Fruit fly (Drosophila melanogaster) whole organism, adult: ENCODE measurements around the gene CG3740.

ENCODE experiments used
- CG11617 ChIP-seq: fragments of 200-800 bp; sonication (Bioruptor generic); optimal IDR thresholded peaks from 2 replicates; lab custom pipeline; 2017; ENCODE audit warnings: mild to moderate bottlenecking, missing biosample characterization, missing genetic modification reagents, missing genetic modification characterization
- CG12768 ChIP-seq: fragments of 200-800 bp; sonication (Bioruptor generic); optimal IDR thresholded peaks from 2 replicates; lab custom pipeline; 2017; ENCODE audit warnings: missing biosample characterization, missing genetic modification characterization, mild to moderate bottlenecking, moderate library complexity, missing genetic modification reagents
- CG14711 ChIP-seq: fragments of 200-800 bp; sonication (Bioruptor generic); optimal IDR thresholded peaks from 2 replicates; lab custom pipeline; 2018; ENCODE audit warnings: missing biosample characterization, mild to moderate bottlenecking, missing genetic modification characterization, moderate library complexity
- CG1620 ChIP-seq: fragments of 200-800 bp; sonication (Bioruptor generic); optimal IDR thresholded peaks from 2 replicates; lab custom pipeline; 2016; ENCODE audit warnings: missing biosample characterization, missing genetic modification characterization
- CG33017 ChIP-seq: fragments of 200-800 bp; sonication (Bioruptor generic); optimal IDR thresholded peaks from 2 replicates; lab custom pipeline; 2018; ENCODE audit warnings: missing biosample characterization, mild to moderate bottlenecking, missing genetic modification characterization, moderate library complexity
- CG5204 ChIP-seq: fragments of 200-800 bp; sonication (Bioruptor generic); optimal IDR thresholded peaks from 2 replicates; lab custom pipeline; 2016; ENCODE audit warnings: missing biosample characterization, missing genetic modification characterization
- CG7045 ChIP-seq: fragments of 200-800 bp; sonication (Bioruptor generic); optimal IDR thresholded peaks from 2 replicates; lab custom pipeline; 2017; ENCODE audit warnings: missing biosample characterization, mild to moderate bottlenecking, missing genetic modification characterization
- CG7101 ChIP-seq: fragments of 200-800 bp; sonication (Bioruptor generic); optimal IDR thresholded peaks from 2 replicates; lab custom pipeline; 2018; ENCODE audit warnings: missing biosample characterization, mild to moderate bottlenecking, missing genetic modification characterization, moderate library complexity
- Clk ChIP-seq: fragments of 200-800 bp; sonication (Bioruptor generic); optimal IDR thresholded peaks from 2 replicates; lab custom pipeline; 2017; ENCODE audit warnings: missing biosample characterization, missing genetic modification characterization
- Crg-1 ChIP-seq: fragments of 200-800 bp; sonication (Bioruptor generic); optimal IDR thresholded peaks from 2 replicates; lab custom pipeline; 2016; ENCODE audit warnings: missing biosample characterization, missing genetic modification characterization
- Hr96 ChIP-seq: fragments of 200-800 bp; sonication (Bioruptor generic); optimal IDR thresholded peaks from 2 replicates; lab custom pipeline; 2016; ENCODE audit warnings: missing biosample characterization, missing genetic modification characterization
- Mnt ChIP-seq: fragments of 200-800 bp; sonication (Bioruptor generic); optimal IDR thresholded peaks from 2 replicates; lab custom pipeline; 2016; ENCODE audit warnings: missing biosample characterization, mild to moderate bottlenecking, missing genetic modification characterization
- bab1 ChIP-seq: fragments of 200-800 bp; sonication (Bioruptor generic); optimal IDR thresholded peaks from 3 replicates; lab custom pipeline; 2019; ENCODE audit warnings: missing biosample characterization, mild to moderate bottlenecking, missing genetic modification characterization, moderate library complexity
- cic ChIP-seq: fragments of 200-800 bp; sonication (Bioruptor generic); optimal IDR thresholded peaks from 2 replicates; lab custom pipeline; 2017; ENCODE audit warnings: missing biosample characterization, mild to moderate bottlenecking, missing genetic modification characterization, moderate library complexity
- cnc ChIP-seq, 2 experiments: fragments of >200 bp; optimal IDR thresholded peaks; 2 replicates each; lab custom pipeline; 2017
- kay ChIP-seq: fragments of 200-800 bp; sonication (Bioruptor generic); peaks from one replicate; lab custom pipeline; 2016; ENCODE audit warnings: missing biosample characterization, missing genetic modification characterization, borderline replicate concordance
- ovo ChIP-seq: fragments of 200-800 bp; sonication (Bioruptor generic); optimal IDR thresholded peaks from 2 replicates; lab custom pipeline; 2016; ENCODE audit warnings: missing biosample characterization, missing genetic modification characterization
- pad ChIP-seq: fragments of 200-800 bp; sonication (Bioruptor generic); optimal IDR thresholded peaks from 3 replicates; lab custom pipeline; 2017; ENCODE audit warnings: missing biosample characterization, missing genetic modification characterization, mild to moderate bottlenecking, moderate library complexity, missing genetic modification reagents
- tj ChIP-seq: fragments of 200-800 bp; sonication (Bioruptor generic); optimal IDR thresholded peaks from 3 replicates; lab custom pipeline; 2017; ENCODE audit warnings: missing biosample characterization, mild to moderate bottlenecking, missing genetic modification characterization, moderate library complexity
- toe ChIP-seq: fragments of 200-800 bp; sonication (Bioruptor generic); optimal IDR thresholded peaks from 2 replicates; lab custom pipeline; 2016; ENCODE audit warnings: missing biosample characterization, missing genetic modification characterization

CG3740 gene

DNA sequence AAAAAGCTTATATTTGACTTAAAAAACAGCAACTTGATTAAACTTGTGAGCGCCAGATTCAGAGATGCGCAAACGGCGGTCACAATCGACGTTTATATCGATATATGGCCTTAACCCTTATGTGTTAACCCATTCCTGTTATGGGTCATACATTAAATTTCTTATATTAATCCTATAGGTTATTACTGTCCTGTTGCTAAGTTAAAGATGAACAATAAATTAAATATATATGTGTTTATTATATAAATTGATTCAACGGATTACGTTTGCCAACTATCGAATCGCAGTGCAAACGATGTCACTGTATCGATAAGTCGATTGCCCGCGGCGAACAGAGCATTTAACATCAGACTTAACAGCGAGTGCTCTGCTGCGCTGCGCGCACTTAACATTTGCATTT is at the start of gene CG3740, which contains the start of gene hfw:
Gene CG3740 (minus strand): TSS at position 84 of the 400 bp plus-strand sequence.
Gene hfw (plus strand): TSS at position 357 of the 400 bp plus-strand sequence.
- TF ChIP-seq CG7101 (peak; percentile 80), CG11617 (peak; percentile 62), CG5204 (GFP tag; lab: Kevin White, UChicago) (no peak), pad (peak; percentile 45), Hr96 (GFP tag; lab: Kevin White, UChicago) (peak; percentile 13), toe (peak; percentile 27), CG14711 (peak; percentile 70), CG7045 (GFP tag; lab: Kevin White, UChicago) (peak; percentile 13), CG12768 (peak; percentile 29), cnc (optimal IDR thresholded peaks at IDR 0.05; lab: Kevin White, UChicago) (no peak), CG33017 (tag; lab: Kevin White, UChicago) (peak; percentile 51), cic (GFP tag; lab: Kevin White, UChicago) (no peak), ovo (GFP tag; lab: Kevin White, UChicago) (peak; percentile 32), Mnt (GFP tag; lab: Kevin White, UChicago) (peak; percentile 48), Clk (GFP tag; lab: Kevin White, UChicago) (no peak), kay (no peak), Crg-1 (GFP tag; lab: Kevin White, UChicago) (peak; percentile 10), bab1 (GFP tag; lab: Kevin White, UChicago) (peak; percentile 82), tj (GFP tag; lab: Kevin White, UChicago) (peak; percentile 19), CG1620 (GFP tag; lab: Kevin White, UChicago) (peak; percentile 50)

DNA sequence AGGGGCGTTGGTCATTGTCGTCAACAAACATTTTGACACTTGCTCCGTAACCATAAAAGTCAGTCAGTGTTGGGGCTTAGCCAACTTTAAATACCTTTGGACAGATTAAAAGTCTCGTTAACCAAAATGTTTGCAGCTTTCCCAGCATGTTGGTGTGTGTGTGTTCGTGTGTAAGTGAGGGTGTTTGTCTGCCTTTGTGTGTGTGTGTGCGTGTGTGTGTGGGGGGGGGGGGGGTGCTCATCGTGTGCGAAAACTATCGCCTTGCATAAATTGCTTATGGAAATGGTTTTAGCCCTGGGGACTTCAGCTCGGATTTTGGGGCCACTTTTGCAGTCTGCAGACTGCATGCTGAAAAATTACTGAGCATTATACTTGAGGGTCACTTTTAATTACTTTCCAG is 45.8 kb upstream of the CG3740 start:
- TF ChIP-seq cic (GFP tag; lab: Kevin White, UChicago) (no peak), CG7101 (no peak), tj (GFP tag; lab: Kevin White, UChicago) (no peak), CG12768 (no peak), CG1620 (GFP tag; lab: Kevin White, UChicago) (no peak), Hr96 (GFP tag; lab: Kevin White, UChicago) (no peak), Crg-1 (GFP tag; lab: Kevin White, UChicago) (no peak), ovo (GFP tag; lab: Kevin White, UChicago) (no peak), CG7045 (GFP tag; lab: Kevin White, UChicago) (no peak), Clk (GFP tag; lab: Kevin White, UChicago) (no peak), toe (no peak), kay (no peak), CG5204 (GFP tag; lab: Kevin White, UChicago) (no peak), cnc (optimal IDR thresholded peaks at IDR 0.05; lab: Kevin White, UChicago) (no peak), pad (no peak), CG11617 (no peak), CG33017 (tag; lab: Kevin White, UChicago) (no peak), bab1 (GFP tag; lab: Kevin White, UChicago) (no peak), CG14711 (no peak)

DNA sequence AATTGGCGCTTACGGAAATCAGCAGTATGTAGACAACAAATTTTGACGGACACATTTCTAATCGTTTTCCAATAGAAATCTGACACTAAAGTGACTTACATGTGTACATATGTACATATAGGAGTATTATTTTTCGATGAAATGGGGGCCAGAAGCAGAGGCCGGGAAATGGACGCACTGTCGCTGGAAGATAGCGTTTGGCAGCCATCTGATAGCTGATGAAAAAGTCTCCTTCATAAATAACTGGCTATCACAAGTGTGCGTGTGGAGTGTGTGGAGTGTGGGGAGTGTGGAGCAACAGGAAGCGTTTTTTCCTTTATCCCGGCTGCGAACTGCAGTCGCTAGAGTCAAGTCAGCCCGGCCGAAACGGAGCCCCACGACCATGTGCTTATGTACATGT is 41.0 kb upstream of the CG3740 start, which contains the start of gene CG3795:
Gene CG3795 (minus strand): TSS at position 101 of the 400 bp plus-strand sequence.
- TF ChIP-seq kay, result no peak
- TF ChIP-seq Clk (GFP tag; lab: Kevin White, UChicago), result no peak
- TF ChIP-seq Mnt (GFP tag; lab: Kevin White, UChicago), result no peak
- no peak for TF ChIP-seq bab1 (GFP tag; lab: Kevin White, UChicago)
- no peak for TF ChIP-seq toe
- TF ChIP-seq CG12768, result no peak
- no peak for TF ChIP-seq ovo (GFP tag; lab: Kevin White, UChicago)
- TF ChIP-seq pad, result no peak
- no peak for TF ChIP-seq Crg-1 (GFP tag; lab: Kevin White, UChicago)
- no peak for TF ChIP-seq CG14711
- TF ChIP-seq CG33017 (tag; lab: Kevin White, UChicago), result no peak
- no peak for TF ChIP-seq CG11617
- TF ChIP-seq tj (GFP tag; lab: Kevin White, UChicago), result no peak
- TF ChIP-seq CG7045 (GFP tag; lab: Kevin White, UChicago), result no peak
- no peak for TF ChIP-seq cic (GFP tag; lab: Kevin White, UChicago)
- no peak for TF ChIP-seq CG1620 (GFP tag; lab: Kevin White, UChicago)
- TF ChIP-seq cnc (optimal IDR thresholded peaks at IDR 0.05; lab: Kevin White, UChicago), result no peak
- no peak for TF ChIP-seq Hr96 (GFP tag; lab: Kevin White, UChicago)
- no peak for TF ChIP-seq CG5204 (GFP tag; lab: Kevin White, UChicago)
- TF ChIP-seq CG7101, result no peak

DNA sequence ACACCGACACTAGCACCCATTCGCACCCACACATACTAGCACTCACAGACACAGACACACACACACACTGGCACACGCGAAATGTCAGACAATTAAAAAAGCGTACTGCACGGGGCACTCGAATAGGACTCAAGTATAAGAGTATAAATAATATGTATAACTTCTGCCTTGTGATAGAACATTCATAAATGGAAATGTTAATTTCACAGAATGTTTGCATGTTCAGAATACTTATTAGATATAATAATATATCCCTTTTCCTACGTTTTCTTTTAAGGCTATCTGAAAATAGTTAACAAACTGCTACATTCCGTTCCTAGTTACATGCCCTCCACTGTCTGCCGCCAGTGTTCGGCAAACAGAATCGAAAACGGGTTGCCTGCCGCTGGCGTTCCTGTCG is 36.8 kb upstream of the CG3740 start:
- TF ChIP-seq bab1 (GFP tag; lab: Kevin White, UChicago) (no peak), toe (no peak), CG7045 (GFP tag; lab: Kevin White, UChicago) (no peak), Hr96 (GFP tag; lab: Kevin White, UChicago) (no peak), CG14711 (no peak), cnc (optimal IDR thresholded peaks at IDR 0.05; lab: Kevin White, UChicago) (no peak), Crg-1 (GFP tag; lab: Kevin White, UChicago) (no peak), CG11617 (no peak), kay (no peak), Clk (GFP tag; lab: Kevin White, UChicago) (no peak), CG33017 (tag; lab: Kevin White, UChicago) (no peak)

DNA sequence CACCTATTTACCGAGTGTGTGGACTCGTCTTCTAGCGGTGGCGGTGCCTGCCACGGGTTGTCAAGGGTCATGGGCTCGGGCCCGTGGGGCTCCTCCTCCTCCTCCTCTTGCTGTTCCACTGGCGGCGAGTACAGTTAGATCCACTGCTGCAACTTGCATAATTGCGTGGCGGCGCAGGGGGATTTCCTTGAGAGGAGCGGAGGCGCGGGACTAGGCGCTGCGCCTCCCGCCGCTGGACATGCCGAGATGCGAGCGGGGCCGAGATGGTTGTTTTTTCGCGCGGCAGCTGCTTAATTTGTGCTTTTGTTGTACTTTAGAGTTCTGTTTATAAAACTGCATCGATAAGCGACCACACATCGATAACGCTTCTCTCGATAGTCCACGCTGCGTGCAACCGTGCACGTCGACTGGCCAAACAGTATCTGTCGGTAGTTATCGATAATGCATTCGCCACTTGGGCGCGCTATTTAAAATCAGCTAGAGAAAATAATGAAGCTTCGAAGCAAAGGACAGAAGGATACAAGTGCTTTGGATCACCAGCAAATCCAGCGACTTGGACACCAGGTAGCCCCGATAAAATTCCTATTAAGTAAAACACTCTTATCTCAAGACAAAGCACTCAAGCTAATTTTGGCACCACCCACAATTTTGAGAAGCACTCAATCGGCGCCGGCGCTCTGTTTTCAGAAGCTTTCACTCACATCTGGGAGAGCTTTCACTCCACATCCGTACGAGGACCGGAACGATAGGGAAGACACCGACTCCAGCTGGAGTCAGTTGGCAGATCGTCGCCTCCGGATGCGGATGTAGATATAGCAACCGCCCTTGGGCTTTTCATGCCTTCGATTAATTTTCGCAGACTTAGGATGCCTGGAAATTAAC is 26.7 kb upstream of the CG3740 start, which contains the start of gene a6:
Gene a6 (minus strand): TSS at position 361 of the 882 bp plus-strand sequence.
- peak; percentile 63 for TF ChIP-seq bab1 (GFP tag; lab: Kevin White, UChicago)
- no peak for TF ChIP-seq ovo (GFP tag; lab: Kevin White, UChicago)
- no peak for TF ChIP-seq toe
- TF ChIP-seq pad, result no peak
